Worm (Caenorhabditis elegans) whole organism, L3 larva: ENCODE measurements around the gene F54E7.6.

Source experiments
- R02D3.7 ChIP-seq: fragments of 150-350 bp; optimal IDR thresholded peaks from 2 replicates; lab custom pipeline; 2014; ENCODE audit warnings: missing biosample characterization, missing genetic modification characterization
- ZK546.5 ChIP-seq: sonication (generic microtip); optimal IDR thresholded peaks from 2 replicates; lab custom pipeline; 2017; ENCODE audit warnings: missing biosample characterization, missing genetic modification characterization
- egl-27 ChIP-seq: sonication (generic microtip); optimal IDR thresholded peaks from 4 replicates; lab custom pipeline; 2017; ENCODE audit warnings: missing biosample characterization, missing genetic modification reagents, missing genetic modification characterization
- elt-2 ChIP-seq: sonication (generic microtip); optimal IDR thresholded peaks from 2 replicates; lab custom pipeline; 2016; ENCODE audit warnings: missing genetic modification reagents, mild to moderate bottlenecking, missing genetic modification characterization, missing compliant biosample characterization
- eor-1 ChIP-seq, 2 experiments: fragments of 150-350 bp; optimal IDR thresholded peaks; 2 replicates each; lab custom pipeline; 2014 to 2018; ENCODE audit warnings: missing biosample characterization in 2 of 2, missing genetic modification characterization in 2 of 2
- fkh-10 ChIP-seq: sonication (generic microtip); optimal IDR thresholded peaks from 2 replicates; lab custom pipeline; 2017; ENCODE audit warnings: missing biosample characterization, missing genetic modification reagents, missing genetic modification characterization
- jun-1 ChIP-seq: fragments of 150-350 bp; optimal IDR thresholded peaks from 2 replicates; lab custom pipeline; 2014; ENCODE audit warnings: missing biosample characterization, missing genetic modification reagents, missing genetic modification characterization
- lin-15B ChIP-seq: fragments of 150-350 bp; optimal IDR thresholded peaks from 2 replicates; lab custom pipeline; 2014; ENCODE audit warnings: missing biosample characterization, missing genetic modification characterization
- nhr-76 ChIP-seq: fragments of 150-350 bp; sonication (generic microtip); optimal IDR thresholded peaks from 5 replicates; lab custom pipeline; 2014; ENCODE audit warnings: missing biosample characterization, missing genetic modification characterization
- snpc-4 ChIP-seq: fragments of 150-350 bp; optimal IDR thresholded peaks from 2 replicates; lab custom pipeline; 2014; ENCODE audit warnings: missing biosample characterization, missing genetic modification characterization
- unc-62 ChIP-seq: fragments of 150-350 bp; sonication (generic microtip); optimal IDR thresholded peaks from 4 replicates; lab custom pipeline; 2014; ENCODE audit warnings: missing biosample characterization, missing genetic modification reagents, missing genetic modification characterization

ce11 chrIII:5692690-5693089, 31.8 kb upstream of the F54E7.6 start, which contains the start of the genes abi-1 and arle-14:
- TF ChIP-seq unc-62 (GFP tag; lab: Kevin White, UChicago) (no peak), jun-1 (tag; lab: Kevin White, UChicago) (no peak), R02D3.7 (tag; lab: Kevin White, UChicago) (peak; percentile 15), eor-1 (tag; optimal IDR thresholded peaks at IDR 0.05; lab: Kevin White, UChicago) (no peak), snpc-4 (tag; lab: Kevin White, UChicago) (no peak), fkh-10 (GFP tag; lab: Kevin White, UChicago) (no peak), lin-15B (no peak), nhr-76 (tag; lab: Kevin White, UChicago) (no peak), egl-27 (tag; lab: Kevin White, UChicago) (no peak), elt-2 (tag; lab: Kevin White, UChicago) (no peak), ZK546.5 (no peak)
